Worm (Caenorhabditis elegans) whole organism, L1 larva: Measurements from ENCODE around the gene K07H8.9.

Experiments
- C04F5.9 ChIP-seq: sonication (generic microtip); optimal IDR thresholded peaks from 2 replicates; lab custom pipeline; 2016; ENCODE audit warnings: missing genetic modification characterization, missing compliant biosample characterization
- C16A3.4 ChIP-seq: fragments of 150-350 bp; optimal IDR thresholded peaks from 2 replicates; lab custom pipeline; 2014; ENCODE audit warnings: missing biosample characterization, missing genetic modification characterization
- F16B12.6 ChIP-seq: fragments of 150-350 bp; optimal IDR thresholded peaks from 2 replicates; lab custom pipeline; 2014; ENCODE audit warnings: missing biosample characterization, missing genetic modification characterization
- Y116A8C.19 ChIP-seq: sonication (generic microtip); optimal IDR thresholded peaks from 2 replicates; lab custom pipeline; 2016; ENCODE audit warnings: missing compliant biosample characterization, missing genetic modification characterization, borderline replicate concordance
- aly-2 ChIP-seq: fragments of 150-350 bp; optimal IDR thresholded peaks from 2 replicates; lab custom pipeline; 2014; ENCODE audit warnings: missing biosample characterization, missing genetic modification characterization
- ama-1 ChIP-seq: fragments of 150-350 bp; optimal IDR thresholded peaks from 2 replicates; lab custom pipeline; 2014
- ceh-63 ChIP-seq: fragments of 200-800 bp; sonication (Bioruptor generic); optimal IDR thresholded peaks from 2 replicates; lab custom pipeline; 2018; ENCODE audit warnings: mild to moderate bottlenecking, missing genetic modification characterization, missing compliant biosample characterization
- ces-1 ChIP-seq: fragments of 150-350 bp; optimal IDR thresholded peaks from 2 replicates; lab custom pipeline; 2014; ENCODE audit warnings: missing biosample characterization, missing genetic modification reagents, missing genetic modification characterization
- dsc-1 ChIP-seq: sonication (generic microtip); optimal IDR thresholded peaks from 2 replicates; lab custom pipeline; 2016; ENCODE audit warnings: mild to moderate bottlenecking, missing genetic modification characterization, missing compliant biosample characterization
- efl-1 ChIP-seq, 4 experiments: fragments of 150-350 bp; optimal IDR thresholded peaks in 3 of 4; peaks in 1 of 4; 1 replicate in 1 of 4; 2 replicates in 3 of 4; lab custom pipeline; 2014; ENCODE audit warnings: missing biosample characterization in 2 of 4, missing genetic modification characterization in 2 of 4, missing genetic modification reagents in 2 of 4
- efl-3 ChIP-seq: fragments of 200-800 bp; sonication (Bioruptor generic); optimal IDR thresholded peaks from 2 replicates; lab custom pipeline; 2018; ENCODE audit warnings: mild to moderate bottlenecking, missing genetic modification characterization, missing compliant biosample characterization
- egl-27 ChIP-seq, 2 experiments: fragments of 150-350 bp in 1 of 2; sonication (generic microtip); optimal IDR thresholded peaks; 3 replicates each; lab custom pipeline; 2017 to 2018; ENCODE audit warnings: missing biosample characterization in 2 of 2, missing genetic modification characterization in 2 of 2, missing genetic modification reagents in 2 of 2
- ets-5 ChIP-seq: fragments of 200-800 bp; sonication (Bioruptor generic); IDR thresholded peaks from 2 replicates; pipeline ENCODE4 v1.3.6; 2022; ENCODE audit warnings: missing genetic modification characterization, missing compliant biosample characterization
- fkh-10 ChIP-seq: sonication (generic microtip); optimal IDR thresholded peaks from 2 replicates; lab custom pipeline; 2017; ENCODE audit warnings: missing biosample characterization, missing genetic modification reagents, missing genetic modification characterization
- fkh-4 ChIP-seq: sonication (generic microtip); optimal IDR thresholded peaks from 2 replicates; lab custom pipeline; 2016; ENCODE audit warnings: missing compliant biosample characterization, missing genetic modification characterization, borderline replicate concordance
- fkh-8 ChIP-seq: sonication (generic microtip); optimal IDR thresholded peaks from 2 replicates; lab custom pipeline; 2016; ENCODE audit warnings: mild to moderate bottlenecking, missing genetic modification characterization, missing compliant biosample characterization
- grh-1 ChIP-seq: fragments of 200-800 bp; sonication (Bioruptor generic); IDR thresholded peaks from 2 replicates; pipeline ENCODE4 v1.3.6; 2022; ENCODE audit warnings: missing genetic modification reagents, missing genetic modification characterization, missing compliant biosample characterization
- hlh-17 ChIP-seq: fragments of 200-800 bp; sonication (Bioruptor generic); optimal IDR thresholded peaks from 2 replicates; lab custom pipeline; 2018; ENCODE audit warnings: missing genetic modification characterization, mild to moderate bottlenecking, missing compliant biosample characterization, moderate library complexity, borderline replicate concordance
- hlh-4 ChIP-seq: sonication (generic microtip); optimal IDR thresholded peaks from 2 replicates; lab custom pipeline; 2016; ENCODE audit warnings: mild to moderate bottlenecking, missing genetic modification characterization, missing compliant biosample characterization
- lin-15B ChIP-seq: fragments of 150-350 bp; sonication (generic microtip); optimal IDR thresholded peaks from 3 replicates; lab custom pipeline; 2014; ENCODE audit warnings: missing biosample characterization, missing genetic modification characterization
- lin-35 ChIP-seq, 2 experiments: fragments of 150-350 bp; optimal IDR thresholded peaks; 2 replicates each; lab custom pipeline; 2014; ENCODE audit warnings: missing biosample characterization in 2 of 2, missing genetic modification characterization in 2 of 2, missing genetic modification reagents in 2 of 2
- mab-9 ChIP-seq: fragments of 200-800 bp; sonication (Bioruptor generic); IDR thresholded peaks from 2 replicates; pipeline ENCODE4 v1.3.6; 2022; ENCODE audit warnings: missing genetic modification reagents, missing genetic modification characterization, missing compliant biosample characterization
- mef-2 ChIP-seq: fragments of 150-350 bp; optimal IDR thresholded peaks from 2 replicates; lab custom pipeline; 2014; ENCODE audit warnings: missing biosample characterization, missing genetic modification characterization
- mep-1 ChIP-seq: fragments of 150-350 bp; optimal IDR thresholded peaks from 2 replicates; lab custom pipeline; 2014; ENCODE audit warnings: missing biosample characterization, missing genetic modification characterization
- nhr-11 ChIP-seq: fragments of 150-350 bp; optimal IDR thresholded peaks from 2 replicates; lab custom pipeline; 2014; ENCODE audit warnings: missing biosample characterization, missing genetic modification characterization
- nhr-12 ChIP-seq: sonication (generic microtip); optimal IDR thresholded peaks from 2 replicates; lab custom pipeline; 2017; ENCODE audit warnings: missing biosample characterization, missing genetic modification characterization
- nhr-19 ChIP-seq: fragments of 200-800 bp; sonication (Bioruptor generic); conservative IDR thresholded peaks from 2 replicates; pipeline ENCODE4 v1.3.6; 2022; ENCODE audit warnings: missing genetic modification characterization, missing compliant biosample characterization
- nhr-20 ChIP-seq: sonication (generic microtip); optimal IDR thresholded peaks from 2 replicates; lab custom pipeline; 2016; ENCODE audit warnings: mild to moderate bottlenecking, missing genetic modification characterization, missing compliant biosample characterization
- nhr-237 ChIP-seq: fragments of 150-350 bp; optimal IDR thresholded peaks from 2 replicates; lab custom pipeline; 2014; ENCODE audit warnings: missing biosample characterization, missing genetic modification characterization
- nhr-28 ChIP-seq: fragments of 150-350 bp; optimal IDR thresholded peaks from 2 replicates; lab custom pipeline; 2014; ENCODE audit warnings: missing biosample characterization, missing genetic modification characterization
- nhr-47 ChIP-seq: sonication (generic microtip); optimal IDR thresholded peaks from 2 replicates; lab custom pipeline; 2016; ENCODE audit warnings: mild to moderate bottlenecking, missing genetic modification characterization, moderate library complexity, missing compliant biosample characterization
- nhr-71 ChIP-seq: sonication (generic microtip); optimal IDR thresholded peaks from 2 replicates; lab custom pipeline; 2016; ENCODE audit warnings: mild to moderate bottlenecking, missing genetic modification characterization, moderate library complexity, missing compliant biosample characterization
- nhr-76 ChIP-seq: sonication (generic microtip); optimal IDR thresholded peaks from 2 replicates; lab custom pipeline; 2017; ENCODE audit warnings: missing biosample characterization, missing genetic modification characterization
- pqm-1 ChIP-seq: sonication (generic microtip); optimal IDR thresholded peaks from 3 replicates; lab custom pipeline; 2017; ENCODE audit warnings: missing biosample characterization, missing genetic modification characterization
- snpc-4 ChIP-seq: fragments of 150-350 bp; optimal IDR thresholded peaks from 2 replicates; lab custom pipeline; 2014; ENCODE audit warnings: missing biosample characterization, missing genetic modification characterization
- sup-37 ChIP-seq: fragments of 200-800 bp; sonication (Bioruptor generic); optimal IDR thresholded peaks from 2 replicates; lab custom pipeline; 2018; ENCODE audit warnings: mild to moderate bottlenecking, missing genetic modification characterization, missing compliant biosample characterization
- swsn-7 ChIP-seq: sonication (generic microtip); optimal IDR thresholded peaks from 2 replicates; lab custom pipeline; 2016; ENCODE audit warnings: missing genetic modification characterization, missing compliant biosample characterization
- tlp-1 ChIP-seq: fragments of 150-350 bp; optimal IDR thresholded peaks from 2 replicates; lab custom pipeline; 2014; ENCODE audit warnings: missing biosample characterization, missing genetic modification characterization
- unc-30 ChIP-seq: sonication (generic microtip); optimal IDR thresholded peaks from 2 replicates; lab custom pipeline; 2017; ENCODE audit warnings: missing biosample characterization, missing genetic modification characterization
- unc-62 ChIP-seq: fragments of 150-350 bp; optimal IDR thresholded peaks from 2 replicates; lab custom pipeline; 2014; ENCODE audit warnings: missing biosample characterization, missing genetic modification reagents, missing genetic modification characterization
- unc-86 ChIP-seq: sonication (generic microtip); optimal IDR thresholded peaks from 2 replicates; lab custom pipeline; 2016; ENCODE audit warnings: missing genetic modification characterization, missing compliant biosample characterization
- vab-15 ChIP-seq: sonication (generic microtip); optimal IDR thresholded peaks from 2 replicates; lab custom pipeline; 2017; ENCODE audit warnings: missing genotype, mild to moderate bottlenecking, missing genetic modification characterization, missing compliant biosample characterization
- zag-1 ChIP-seq: fragments of 150-350 bp; optimal IDR thresholded peaks from 2 replicates; lab custom pipeline; 2014; ENCODE audit warnings: missing biosample characterization, missing genetic modification characterization
- zip-4 ChIP-seq: fragments of 200-800 bp; sonication (Bioruptor generic); optimal IDR thresholded peaks from 2 replicates; lab custom pipeline; 2018; ENCODE audit warnings: mild to moderate bottlenecking, missing genetic modification characterization, moderate library complexity, missing compliant biosample characterization
- ztf-4 ChIP-seq: fragments of 150-350 bp; optimal IDR thresholded peaks from 2 replicates; lab custom pipeline; 2014; ENCODE audit warnings: missing biosample characterization, missing genetic modification characterization

The K07H8.9 gene

DNA sequence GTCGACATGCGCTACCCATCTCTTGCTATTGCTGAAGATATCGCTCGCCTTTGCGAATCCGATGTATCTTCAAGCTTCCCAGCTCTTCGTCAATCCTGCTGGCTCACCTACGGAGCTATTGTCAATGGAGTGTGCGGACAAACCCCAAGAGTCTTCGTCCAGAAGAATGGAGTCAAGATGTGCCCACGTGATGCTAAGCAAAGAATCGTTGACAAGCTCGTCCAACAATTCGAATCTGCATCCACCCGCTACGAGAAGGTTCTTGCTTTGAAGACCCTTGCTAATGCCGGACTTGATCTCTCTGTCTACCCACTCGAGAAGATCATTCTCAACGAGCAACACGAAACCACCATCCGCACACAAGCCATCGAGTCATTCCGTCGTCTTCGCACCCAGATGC lies 23.6 kb downstream of the K07H8.9 start:
- TF ChIP-seq nhr-20 (tag; lab: Kevin White, UChicago) (no peak), swsn-7 (tag; lab: Kevin White, UChicago) (no peak), lin-35 (GFP tag; optimal IDR thresholded peaks at IDR 0.05; lab: Kevin White, UChicago) (no peak), ztf-4 (tag; lab: Kevin White, UChicago) (no peak), C16A3.4 (tag; lab: Kevin White, UChicago) (no peak), zip-4 (GFP tag; lab: Kevin White, UChicago) (no peak), nhr-47 (tag; lab: Kevin White, UChicago) (no peak), zag-1 (no peak), mef-2 (tag; lab: Kevin White, UChicago) (no peak), fkh-8 (tag; lab: Kevin White, UChicago) (no peak), unc-30 (no peak), ceh-63 (GFP tag; lab: Kevin White, UChicago) (no peak), fkh-10 (GFP tag; lab: Kevin White, UChicago) (no peak), nhr-76 (tag; lab: Kevin White, UChicago) (no peak), unc-86 (tag; lab: Kevin White, UChicago) (no peak), fkh-4 (no peak), snpc-4 (no peak), nhr-71 (tag; lab: Kevin White, UChicago) (no peak), C04F5.9 (tag; lab: Kevin White, UChicago) (no peak), nhr-19 (GFP tag; lab: Robert Waterston, UW) (no peak)

DNA sequence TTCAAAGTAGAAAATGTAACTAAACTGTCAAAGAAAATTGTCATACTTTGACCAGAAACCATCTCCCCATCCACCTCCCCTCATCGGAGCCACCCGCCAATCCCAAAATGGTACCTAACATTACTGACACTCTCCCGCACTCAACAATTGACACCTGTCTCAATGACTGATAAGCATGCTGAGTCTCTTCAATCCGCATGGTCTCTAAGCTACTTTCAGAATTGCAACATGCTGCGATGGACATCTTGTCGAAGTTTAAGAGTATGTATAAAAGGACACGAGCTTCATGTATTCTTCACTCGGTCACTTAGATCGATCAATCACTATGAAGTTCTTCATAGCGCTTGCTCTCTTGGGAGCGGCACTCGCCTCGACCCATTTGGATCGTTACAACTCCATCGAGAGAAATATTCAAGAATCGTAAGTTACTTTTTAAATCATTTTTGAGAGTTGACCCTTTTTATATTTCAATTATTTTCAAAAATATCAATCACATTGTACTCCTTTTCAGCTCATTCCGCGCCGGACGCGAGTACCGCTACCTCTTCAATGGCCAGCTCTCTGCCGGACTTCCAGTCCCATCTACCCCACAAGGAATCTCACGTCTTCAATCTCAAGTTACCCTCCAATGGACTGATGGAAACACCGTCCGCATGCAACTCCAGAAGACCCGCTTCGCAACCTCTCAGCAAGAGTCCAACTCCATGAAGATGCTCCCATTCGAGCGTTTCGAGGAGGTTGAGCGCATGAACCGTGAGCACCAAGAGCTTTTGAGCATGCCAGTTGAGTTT lies 25.2 kb downstream of the K07H8.9 start, which contains the start of gene vit-6:
Gene vit-6, plus strand, starts transcription at position 310 of the 791 bp plus-strand sequence.
- no peak for TF ChIP-seq nhr-12 (tag; lab: Kevin White, UChicago)
- no peak for TF ChIP-seq F16B12.6 (tag; lab: Kevin White, UChicago)
- TF ChIP-seq egl-27 (tag; optimal IDR thresholded peaks at IDR 0.05; lab: Kevin White, UChicago) = no peak
- TF ChIP-seq nhr-28 (tag; lab: Kevin White, UChicago) = no peak
- no peak for TF ChIP-seq sup-37 (GFP tag; lab: Kevin White, UChicago)
- TF ChIP-seq unc-86 (tag; lab: Kevin White, UChicago) = no peak
- TF ChIP-seq nhr-11 (tag; lab: Kevin White, UChicago) = no peak
- no peak for TF ChIP-seq swsn-7 (tag; lab: Kevin White, UChicago)
- TF ChIP-seq efl-1 (optimal IDR thresholded peaks at IDR 0.05; lab: Kevin White, UChicago) = no peak
- TF ChIP-seq efl-1 (GFP tag; optimal IDR thresholded peaks at IDR 0.05 in 1 of 2; lab: Kevin White, UChicago) = no peak
- TF ChIP-seq pqm-1 = no peak
- no peak for TF ChIP-seq Y116A8C.19 (tag; lab: Kevin White, UChicago)
- TF ChIP-seq mep-1 (tag; lab: Kevin White, UChicago) = no peak
- no peak for TF ChIP-seq hlh-4
- no peak for TF ChIP-seq tlp-1
- TF ChIP-seq dsc-1 (tag; lab: Kevin White, UChicago) = no peak
- TF ChIP-seq ces-1 (GFP tag; lab: Kevin White, UChicago) = no peak
- TF ChIP-seq unc-30 = no peak
- no peak for TF ChIP-seq nhr-47 (tag; lab: Kevin White, UChicago)
- TF ChIP-seq aly-2 (tag; lab: Kevin White, UChicago) = no peak
- no peak for TF ChIP-seq lin-15B (tag; lab: Kevin White, UChicago)

DNA sequence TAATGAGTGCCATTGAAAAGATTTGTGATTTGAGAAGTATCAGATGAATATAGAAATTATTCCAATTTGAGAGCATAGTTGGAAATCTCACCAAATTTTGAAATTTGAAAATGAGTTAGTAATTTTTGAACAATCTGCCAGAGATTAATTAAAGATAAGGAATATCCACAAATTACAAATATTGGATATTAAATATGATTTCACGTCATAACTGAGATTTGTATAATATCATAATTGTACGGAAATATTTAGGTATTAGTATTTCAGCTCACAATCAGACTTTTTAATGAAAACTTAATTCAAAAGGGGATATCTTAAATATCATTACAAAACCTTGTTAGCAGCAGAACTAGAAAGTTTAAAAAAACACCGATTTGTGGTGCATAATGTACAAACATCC lies 26.4 kb downstream of the K07H8.9 start, which contains the start of gene K07H8.7:
Gene K07H8.7, minus strand, starts transcription at position 101 of the 400 bp plus-strand sequence.
- TF ChIP-seq hlh-17 (GFP tag; lab: Kevin White, UChicago) = no peak
- no peak for TF ChIP-seq fkh-4
- no peak for TF ChIP-seq nhr-237
- no peak for TF ChIP-seq grh-1 (GFP tag; lab: Robert Waterston, UW)
- TF ChIP-seq vab-15 (tag; lab: Kevin White, UChicago) = no peak
- no peak for TF ChIP-seq mep-1 (tag; lab: Kevin White, UChicago)
- TF ChIP-seq ama-1 (lab: Kevin White, UChicago) = no peak
- TF ChIP-seq unc-62 = no peak
- TF ChIP-seq mab-9 (GFP tag; lab: Robert Waterston, UW) = no peak
- TF ChIP-seq ets-5 (GFP tag; lab: Robert Waterston, UW) = no peak
- no peak for TF ChIP-seq efl-3 (GFP tag; lab: Kevin White, UChicago)
- TF ChIP-seq tlp-1 = no peak
- TF ChIP-seq fkh-10 (GFP tag; lab: Kevin White, UChicago) = no peak
- TF ChIP-seq unc-30 = no peak
- TF ChIP-seq, all 84 proteins: peak for 0
